Worm (Caenorhabditis elegans): ENCODE data around the gene T26C11.8.

T26C11.8 gene

DNA sequence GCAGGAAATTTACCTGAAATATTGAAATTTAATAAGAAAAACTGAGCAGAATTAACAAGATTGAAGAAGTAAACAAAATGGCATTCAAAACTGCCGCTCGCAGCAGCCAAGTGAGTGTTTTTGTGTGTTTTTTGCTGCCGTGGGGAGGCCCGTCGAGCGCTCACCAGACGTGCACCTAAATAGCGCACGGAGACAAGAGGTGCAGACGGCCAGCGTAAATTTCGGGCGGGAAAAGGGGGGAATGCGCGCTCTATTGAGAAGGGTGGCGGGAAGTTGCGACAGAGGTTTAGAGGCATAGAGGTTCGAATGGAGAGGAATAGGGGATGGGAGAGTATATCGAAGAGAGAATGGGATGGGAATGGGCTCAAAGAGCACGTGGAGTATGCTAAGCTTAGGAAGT, 4.4 kb upstream of the T26C11.8 start, which contains the start of gene ceh-39 (continued):
- TF ChIP-seq pag-3 (tag; optimal IDR thresholded peaks at IDR 0.05; ENCODE audit: borderline replicate concordance, insufficient read depth) = no peak
- no peak for TF ChIP-seq irx-1 (tag; optimal IDR thresholded peaks at IDR 0.05)
- no peak for TF ChIP-seq elt-3 (tag; optimal IDR thresholded peaks at IDR 0.05)
- TF ChIP-seq fkh-10 (GFP tag; optimal IDR thresholded peaks at IDR 0.05) = peak; percentile 61
- TF ChIP-seq tbx-2 (tag; optimal IDR thresholded peaks at IDR 0.05) = peak; percentile 72
- no peak for TF ChIP-seq ceh-8 (GFP tag; optimal IDR thresholded peaks at IDR 0.05)
- no peak for TF ChIP-seq alr-1 (tag; optimal IDR thresholded peaks at IDR 0.05; ENCODE audit: borderline replicate concordance)
- peak; percentile 20 for TF ChIP-seq egl-13 (tag; optimal IDR thresholded peaks at IDR 0.05)
- TF ChIP-seq xbp-1 (tag; optimal IDR thresholded peaks at IDR 0.05) = peak; percentile 59
- TF ChIP-seq lin-14 (GFP tag; optimal IDR thresholded peaks at IDR 0.05) = peak; percentile 86
- no peak for TF ChIP-seq pax-3 (tag; optimal IDR thresholded peaks at IDR 0.05)
- TF ChIP-seq sup-37 (GFP tag; optimal IDR thresholded peaks at IDR 0.05) = no peak
- TF ChIP-seq nhr-12 (tag; optimal IDR thresholded peaks at IDR 0.05) = no peak
- TF ChIP-seq ets-5 (GFP tag; IDR thresholded peaks at IDR 0.05) = no peak
- no peak for TF ChIP-seq ama-1 (optimal IDR thresholded peaks at IDR 0.05)
- peak; percentile 31 for TF ChIP-seq nhr-77 (tag; optimal IDR thresholded peaks at IDR 0.05)
- no peak for TF ChIP-seq Y116A8C.19 (tag; optimal IDR thresholded peaks at IDR 0.05; ENCODE audit: borderline replicate concordance)
- no peak for TF ChIP-seq ces-1 (GFP tag; optimal IDR thresholded peaks at IDR 0.05)
- peak; percentile 67 for TF ChIP-seq rnt-1 (tag; optimal IDR thresholded peaks at IDR 0.05)
- TF ChIP-seq nhr-85 (tag) = no peak
- no peak for TF ChIP-seq aly-2 (tag; optimal IDR thresholded peaks at IDR 0.05)
- peak; percentile 67 for TF ChIP-seq snu-23 (GFP tag; optimal IDR thresholded peaks at IDR 0.05)
- TF ChIP-seq unc-86 (tag; optimal IDR thresholded peaks at IDR 0.05) = peak; percentile 51
- TF ChIP-seq ztf-11 (tag; optimal IDR thresholded peaks at IDR 0.05) = no peak
- peak; percentile 55 for TF ChIP-seq isw-1 (GFP tag; IDR thresholded peaks at IDR 0.05)
- TF ChIP-seq egl-27 (tag; optimal IDR thresholded peaks at IDR 0.05) = no peak
- TF ChIP-seq efl-3 (GFP tag; optimal IDR thresholded peaks at IDR 0.05) = no peak
- no peak for TF ChIP-seq jun-1 (tag; optimal IDR thresholded peaks at IDR 0.05)
- no peak for TF ChIP-seq unc-130 (tag; optimal IDR thresholded peaks at IDR 0.05)
- TF ChIP-seq efl-1 (optimal IDR thresholded peaks at IDR 0.05) = peak; percentile 70 to 79
- peak; percentile 73 to 95 for TF ChIP-seq efl-1 (GFP tag; optimal IDR thresholded peaks at IDR 0.05 in 1 of 2)
- peak; percentile 7 for TF ChIP-seq F16B12.6 (tag; optimal IDR thresholded peaks at IDR 0.05)
- TF ChIP-seq C34B4.2 (tag; optimal IDR thresholded peaks at IDR 0.05) = no peak
- TF ChIP-seq unc-30 (tag; optimal IDR thresholded peaks at IDR 0.05) = no peak
- TF ChIP-seq snpc-4 (tag; optimal IDR thresholded peaks at IDR 0.05) = no peak
- peak; percentile 84 for TF ChIP-seq skn-1 (tag; optimal IDR thresholded peaks at IDR 0.05)
- no peak for TF ChIP-seq elt-2 (tag; optimal IDR thresholded peaks at IDR 0.05)
- TF ChIP-seq nhr-84 (tag; optimal IDR thresholded peaks at IDR 0.05) = no peak
- no peak for TF ChIP-seq mab-9 (GFP tag; IDR thresholded peaks at IDR 0.05)
- no peak for TF ChIP-seq ceh-88 (GFP tag; IDR thresholded peaks at IDR 0.05)
- TF ChIP-seq lsy-2 (tag; optimal IDR thresholded peaks at IDR 0.05) = peak; percentile 45 to 58
- no peak for TF ChIP-seq vab-15 (tag; optimal IDR thresholded peaks at IDR 0.05)
- TF ChIP-seq lin-35 (GFP tag; optimal IDR thresholded peaks at IDR 0.05) = peak; percentile 73 to 78
- TF ChIP-seq ceh-82 (tag; optimal IDR thresholded peaks at IDR 0.05) = peak; percentile 38 to 71 (median 61)
- TF ChIP-seq mep-1 (tag; optimal IDR thresholded peaks at IDR 0.05) = peak; percentile 3
- TF ChIP-seq nhr-47 (tag; optimal IDR thresholded peaks at IDR 0.05) = peak; percentile 70
- peak; percentile 15 for TF ChIP-seq lir-3 (tag; optimal IDR thresholded peaks at IDR 0.05; ENCODE audit: poor library complexity)
- no peak for TF ChIP-seq mef-2 (tag; optimal IDR thresholded peaks at IDR 0.05)
- TF ChIP-seq pqm-1 (tag; optimal IDR thresholded peaks at IDR 0.05) = no peak
